Fruit fly (Drosophila melanogaster): Measurements from ENCODE around the gene Pxd.

Pxd gene

dm6 chr3R:17018902-17019527 is 4.6 kb downstream of the Pxd start (continued):
- TF ChIP-seq CG8632 (GFP tag; optimal IDR thresholded peaks at IDR 0.05) (peak; percentile 1), Eip78C (GFP tag) (peak; percentile 78), CG6163 (GFP tag; IDR thresholded peaks at IDR 0.05) (no peak), CG1621 (tag; optimal IDR thresholded peaks at IDR 0.05) (peak; percentile 26), Eip93F (GFP tag; optimal IDR thresholded peaks at IDR 0.05) (no peak), pdm3 (GFP tag; optimal IDR thresholded peaks at IDR 0.05) (peak; percentile 16)

DNA sequence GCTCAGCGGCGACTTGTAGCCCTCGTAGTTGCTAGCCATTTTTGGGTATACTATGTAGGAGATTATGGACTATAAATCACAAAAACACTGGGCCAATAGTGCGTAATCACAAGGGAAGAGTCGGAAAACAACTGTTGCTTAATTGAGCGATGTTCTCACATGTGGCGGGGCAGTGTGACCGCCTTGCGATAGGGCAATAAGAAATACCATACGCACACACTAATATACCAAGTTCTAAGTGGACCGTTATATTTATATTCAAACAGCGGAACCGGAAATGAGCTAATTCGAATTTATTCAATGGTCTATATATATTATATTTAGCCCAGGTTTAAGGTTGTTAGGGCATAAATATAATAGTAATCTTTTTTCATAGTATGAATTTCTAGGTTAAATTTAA is 6.6 kb downstream of the Pxd start, which contains the start of gene Adsl:
Adsl (minus strand) TSS at position 165 of the 400 bp plus-strand sequence.
- TF ChIP-seq CG8319 (GFP tag; optimal IDR thresholded peaks at IDR 0.05) (peak; percentile 28), CG31627 (GFP tag; optimal IDR thresholded peaks at IDR 0.05) (peak; percentile 18), CG3919 (GFP tag; optimal IDR thresholded peaks at IDR 0.05) (peak; percentile 69), CG32006 (GFP tag; optimal IDR thresholded peaks at IDR 0.05) (no peak), pdm3 (GFP tag; optimal IDR thresholded peaks at IDR 0.05) (peak; percentile 46), dsx (GFP tag; optimal IDR thresholded peaks at IDR 0.05; ENCODE audit: poor library complexity, severe bottlenecking) (peak; percentile 43), lz (GFP tag; optimal IDR thresholded peaks at IDR 0.05) (peak; percentile 60), CG8632 (GFP tag; optimal IDR thresholded peaks at IDR 0.05) (peak; percentile 36), CG7368 (GFP tag; optimal IDR thresholded peaks at IDR 0.05) (peak; percentile 26), cyc (GFP tag; optimal IDR thresholded peaks at IDR 0.05) (peak; percentile 16), Eip93F (GFP tag; optimal IDR thresholded peaks at IDR 0.05) (no peak), CG6808 (GFP tag; optimal IDR thresholded peaks at IDR 0.05) (peak; percentile 56), CG11762 (GFP tag; optimal IDR thresholded peaks at IDR 0.05; ENCODE audit: insufficient read depth) (peak; percentile 31), CG34406 (GFP tag; optimal IDR thresholded peaks at IDR 0.05) (peak; percentile 62), fd85E (GFP tag; optimal IDR thresholded peaks at IDR 0.05) (peak; percentile 44), CG10631 (GFP tag; optimal IDR thresholded peaks at IDR 0.05) (no peak), CG10669 (GFP tag; optimal IDR thresholded peaks at IDR 0.05) (peak; percentile 30), eg (GFP tag; IDR thresholded peaks at IDR 0.05) (peak; percentile 31; the same call in 1 of the 3 replicates), Met (GFP tag; optimal IDR thresholded peaks at IDR 0.05) (peak; percentile 67), Smox (GFP tag; optimal IDR thresholded peaks at IDR 0.05) (no peak), Gug (GFP tag; IDR thresholded peaks at IDR 0.05) (no peak), OdsH (GFP tag; optimal IDR thresholded peaks at IDR 0.05) (peak; percentile 24), CG6792 (GFP tag; optimal IDR thresholded peaks at IDR 0.05) (peak; percentile 38), Ets96B (tag; optimal IDR thresholded peaks at IDR 0.05) (no peak), spab (GFP tag; optimal IDR thresholded peaks at IDR 0.05) (peak; percentile 27), CG6854 (GFP tag; optimal IDR thresholded peaks at IDR 0.05) (no peak), Sox102F (GFP tag; optimal IDR thresholded peaks at IDR 0.05) (peak; percentile 54), svp (GFP tag) (peak; percentile 73), Sox15 (GFP tag; optimal IDR thresholded peaks at IDR 0.05) (no peak), salr (GFP tag; optimal IDR thresholded peaks at IDR 0.05) (peak in 1 of 2 experiments; percentile 36), dac (GFP tag; optimal IDR thresholded peaks at IDR 0.05) (no peak), net (GFP tag; optimal IDR thresholded peaks at IDR 0.05) (peak; percentile 65), CG6163 (GFP tag; IDR thresholded peaks at IDR 0.05) (peak; percentile 45; the same call in 1 of the 3 replicates), Eip78C (GFP tag) (peak; percentile 90), Blimp-1 (GFP tag; optimal IDR thresholded peaks at IDR 0.05) (peak; percentile 27), Sox14 (GFP tag; optimal IDR thresholded peaks at IDR 0.05) (peak; percentile 18), CG9139 (GFP tag; optimal IDR thresholded peaks at IDR 0.05) (peak; percentile 34), CG16779 (tag; optimal IDR thresholded peaks at IDR 0.05) (peak; percentile 23), CG1621 (tag; optimal IDR thresholded peaks at IDR 0.05) (peak; percentile 56), topi (GFP tag; optimal IDR thresholded peaks at IDR 0.05) (peak; percentile 60), acj6 (GFP tag; optimal IDR thresholded peaks at IDR 0.05) (peak; percentile 49), Eip75B (GFP tag; optimal IDR thresholded peaks at IDR 0.05) (peak; percentile 60)
